Worm (Caenorhabditis elegans) whole organism, young adult: ENCODE measurements around the gene R11D1.3.

Experiments
- C17E4.6 ChIP-seq: fragments of 200-800 bp; sonication (Bioruptor generic); IDR thresholded peaks from 2 replicates; pipeline ENCODE4 v1.3.6; 2022; ENCODE audit warnings: missing genetic modification reagents, missing genetic modification characterization, missing compliant biosample characterization
- F22D6.2 ChIP-seq: sonication (generic microtip); optimal IDR thresholded peaks from 2 replicates; lab custom pipeline; 2016; ENCODE audit warnings: mild to moderate bottlenecking, missing genetic modification characterization, missing compliant biosample characterization
- F37B4.10 ChIP-seq: fragments of 200-800 bp; sonication (Bioruptor generic); IDR thresholded peaks from 2 replicates; pipeline ENCODE4 v1.3.6; 2022; ENCODE audit warnings: missing genetic modification characterization, missing compliant biosample characterization
- F57A8.1 ChIP-seq: fragments of 200-800 bp; sonication (Bioruptor generic); optimal IDR thresholded peaks from 2 replicates; lab custom pipeline; 2018; ENCODE audit warnings: mild to moderate bottlenecking, missing genetic modification characterization, moderate library complexity, missing compliant biosample characterization
- T26A5.8 ChIP-seq: sonication (generic microtip); optimal IDR thresholded peaks from 2 replicates; lab custom pipeline; 2016; ENCODE audit warnings: missing genetic modification characterization, missing compliant biosample characterization
- Y53F4B.3 ChIP-seq: fragments of 200-800 bp; sonication (Bioruptor generic); IDR thresholded peaks from 2 replicates; pipeline ENCODE4 v1.3.6; 2022; ENCODE audit warnings: missing genetic modification reagents, missing genetic modification characterization, missing compliant biosample characterization
- ama-1 ChIP-seq, 3 experiments: fragments of 150-350 bp in 1 of 3; sonication (generic microtip) in 2 of 3; optimal IDR thresholded peaks; 2 replicates each; lab custom pipeline; 2014 to 2018; ENCODE audit warnings: missing biosample characterization in 2 of 3, missing genetic modification characterization in 2 of 3, missing genetic modification reagents in 2 of 3
- athp-1 ChIP-seq: sonication (generic microtip); optimal IDR thresholded peaks from 2 replicates; lab custom pipeline; 2017; ENCODE audit warnings: mild to moderate bottlenecking, missing genetic modification characterization, missing compliant biosample characterization
- ceh-58 ChIP-seq: fragments of 200-800 bp; sonication (Bioruptor generic); IDR thresholded peaks from 2 replicates; pipeline ENCODE4 v1.3.6; 2022; ENCODE audit warnings: missing genetic modification characterization, missing compliant biosample characterization
- ceh-91 ChIP-seq: fragments of 200-800 bp; sonication (Bioruptor generic); IDR thresholded peaks from 2 replicates; pipeline ENCODE4 v1.3.6; 2022; ENCODE audit warnings: missing genetic modification reagents, missing genetic modification characterization, missing compliant biosample characterization
- die-1 ChIP-seq: sonication (generic microtip); optimal IDR thresholded peaks from 2 replicates; lab custom pipeline; 2016; ENCODE audit warnings: missing genotype, mild to moderate bottlenecking, missing genetic modification characterization, missing compliant biosample characterization
- dpff-1 ChIP-seq: sonication (generic microtip); optimal IDR thresholded peaks from 2 replicates; lab custom pipeline; 2017; ENCODE audit warnings: mild to moderate bottlenecking, missing genetic modification characterization, missing compliant biosample characterization
- dpl-1 ChIP-seq: fragments of 150-350 bp; optimal IDR thresholded peaks from 2 replicates; lab custom pipeline; 2014; ENCODE audit warnings: missing biosample characterization, missing genetic modification reagents, missing genetic modification characterization
- egl-18 ChIP-seq: fragments of 200-800 bp; sonication (Bioruptor generic); IDR thresholded peaks from 2 replicates; pipeline ENCODE4 v1.3.6; 2022; ENCODE audit warnings: missing genetic modification reagents, missing genetic modification characterization, missing compliant biosample characterization
- ekl-4 ChIP-seq: fragments of 200-800 bp; sonication (Bioruptor generic); IDR thresholded peaks from 2 replicates; pipeline ENCODE4 v1.3.6; 2022; ENCODE audit warnings: missing genetic modification reagents, missing genetic modification characterization, missing compliant biosample characterization
- fkh-3 ChIP-seq: sonication (generic microtip); optimal IDR thresholded peaks from 2 replicates; lab custom pipeline; 2016; ENCODE audit warnings: mild to moderate bottlenecking, missing genetic modification characterization, missing compliant biosample characterization
- hlh-12 ChIP-seq: sonication (generic microtip); optimal IDR thresholded peaks from 2 replicates; lab custom pipeline; 2016; ENCODE audit warnings: missing genetic modification characterization, missing compliant biosample characterization
- hlh-26 ChIP-seq: fragments of 200-800 bp; sonication (Bioruptor generic); conservative IDR thresholded peaks from 2 replicates; pipeline ENCODE4 v1.3.6; 2022; ENCODE audit warnings: missing genetic modification reagents, missing genetic modification characterization, missing compliant biosample characterization
- hmg-20 ChIP-seq: fragments of 200-800 bp; sonication (Bioruptor generic); IDR thresholded peaks from 2 replicates; pipeline ENCODE4 v1.3.6; 2022; ENCODE audit warnings: missing genetic modification reagents, missing genetic modification characterization, missing compliant biosample characterization
- let-526 ChIP-seq: fragments of 200-800 bp; sonication (Bioruptor generic); IDR thresholded peaks from 2 replicates; pipeline ENCODE4 v1.3.6; 2022; ENCODE audit warnings: missing genetic modification reagents, missing genetic modification characterization, missing compliant biosample characterization
- lin-26 ChIP-seq: fragments of 200-800 bp; sonication (Bioruptor generic); IDR thresholded peaks from 2 replicates; pipeline ENCODE4 v1.3.6; 2022; ENCODE audit warnings: missing genetic modification reagents, missing genetic modification characterization, missing compliant biosample characterization
- lin-40 ChIP-seq: sonication (generic microtip); optimal IDR thresholded peaks from 2 replicates; lab custom pipeline; 2016; ENCODE audit warnings: missing genetic modification characterization, mild to moderate bottlenecking, missing compliant biosample characterization, missing genotype, missing genetic modification reagents
- lsl-1 ChIP-seq: fragments of 200-800 bp; sonication (Bioruptor generic); optimal IDR thresholded peaks from 2 replicates; lab custom pipeline; 2018; ENCODE audit warnings: mild to moderate bottlenecking, missing genetic modification characterization, moderate library complexity, missing compliant biosample characterization
- lsy-27 ChIP-seq: sonication (generic microtip); optimal IDR thresholded peaks from 2 replicates; lab custom pipeline; 2017; ENCODE audit warnings: missing genetic modification characterization, mild to moderate bottlenecking, missing compliant biosample characterization, antibody characterized with exemption, missing genotype, borderline replicate concordance; ENCODE audit not compliant: insufficient read depth
- madf-6 ChIP-seq: fragments of 200-800 bp; sonication (Bioruptor generic); IDR thresholded peaks from 2 replicates; pipeline ENCODE4 v1.3.6; 2022; ENCODE audit warnings: missing genetic modification reagents, missing genetic modification characterization, missing compliant biosample characterization
- mcd-1 ChIP-seq: fragments of 200-800 bp; sonication (Bioruptor generic); IDR thresholded peaks from 2 replicates; pipeline ENCODE4 v1.3.6; 2022; ENCODE audit warnings: missing genetic modification reagents, missing genetic modification characterization, missing compliant biosample characterization
- mel-28 ChIP-seq: sonication (generic microtip); optimal IDR thresholded peaks from 2 replicates; lab custom pipeline; 2016; ENCODE audit warnings: borderline replicate concordance, mild to moderate bottlenecking, missing genetic modification characterization, missing compliant biosample characterization
- mes-4 ChIP-seq: sonication (generic microtip); optimal IDR thresholded peaks from 2 replicates; lab custom pipeline; 2016; ENCODE audit warnings: missing genotype, missing genetic modification characterization, missing compliant biosample characterization
- nhr-120 ChIP-seq: fragments of 200-800 bp; sonication (Bioruptor generic); IDR thresholded peaks from 2 replicates; pipeline ENCODE4 v1.3.6; 2022; ENCODE audit warnings: missing genetic modification characterization, missing compliant biosample characterization
- nhr-27 ChIP-seq: fragments of 200-800 bp; sonication (Bioruptor generic); optimal IDR thresholded peaks from 2 replicates; lab custom pipeline; 2018; ENCODE audit warnings: mild to moderate bottlenecking, missing genetic modification characterization, moderate library complexity, missing compliant biosample characterization
- nhr-80 ChIP-seq: sonication (generic microtip); optimal IDR thresholded peaks from 2 replicates; lab custom pipeline; 2016; ENCODE audit warnings: missing genetic modification characterization, missing compliant biosample characterization
- pbrm-1 ChIP-seq: fragments of 200-800 bp; sonication (Bioruptor generic); IDR thresholded peaks from 2 replicates; pipeline ENCODE4 v1.3.6; 2022; ENCODE audit warnings: missing genetic modification reagents, missing genetic modification characterization, missing compliant biosample characterization
- pha-4 ChIP-seq: fragments of 150-350 bp; sonication (generic microtip); optimal IDR thresholded peaks from 2 replicates; lab custom pipeline; 2014; ENCODE audit warnings: missing biosample characterization, missing genetic modification reagents, missing genetic modification characterization
- rcor-1 ChIP-seq: fragments of 200-800 bp; sonication (Bioruptor generic); IDR thresholded peaks from 2 replicates; pipeline ENCODE4 v1.3.6; 2022; ENCODE audit warnings: missing genetic modification reagents, missing genetic modification characterization, missing compliant biosample characterization
- snpc-1.3 ChIP-seq: sonication (generic microtip); optimal IDR thresholded peaks from 2 replicates; lab custom pipeline; 2017; ENCODE audit warnings: missing genetic modification characterization, mild to moderate bottlenecking, missing compliant biosample characterization, antibody characterized with exemption, moderate library complexity, missing genotype, missing genetic modification reagents; ENCODE audit not compliant: insufficient read depth
- somi-1 ChIP-seq: fragments of 200-800 bp; sonication (Bioruptor generic); optimal IDR thresholded peaks from 2 replicates; lab custom pipeline; 2018; ENCODE audit warnings: mild to moderate bottlenecking, missing genetic modification characterization, missing compliant biosample characterization
- tbx-9 ChIP-seq: sonication (generic microtip); optimal IDR thresholded peaks from 2 replicates; lab custom pipeline; 2016; ENCODE audit warnings: borderline replicate concordance, missing genetic modification characterization, inconsistent platforms, missing compliant biosample characterization
- ztf-3 ChIP-seq: fragments of 200-800 bp; sonication (Bioruptor generic); optimal IDR thresholded peaks from 2 replicates; lab custom pipeline; 2018; ENCODE audit warnings: mild to moderate bottlenecking, missing genetic modification characterization, missing compliant biosample characterization

The R11D1.3 gene

ce11 chrV:12736166-12736753, 24.4 kb upstream of the R11D1.3 start, which contains the start of gene cky-1:
Gene cky-1 (plus strand): TSS chrV:12736703.
- TF ChIP-seq hmg-20 (GFP tag; lab: Robert Waterston, UW) (no peak), dpff-1 (tag; lab: Kevin White, UChicago) (no peak), madf-6 (GFP tag; lab: Robert Waterston, UW) (no peak), ceh-58 (GFP tag; lab: Robert Waterston, UW) (no peak), nhr-120 (GFP tag; lab: Robert Waterston, UW) (no peak), F37B4.10 (GFP tag; lab: Robert Waterston, UW) (no peak), hlh-12 (tag; lab: Kevin White, UChicago) (no peak), pha-4 (tag; lab: Kevin White, UChicago) (no peak), F57A8.1 (GFP tag; lab: Kevin White, UChicago) (no peak), let-526 (GFP tag; lab: Robert Waterston, UW) (no peak), dpl-1 (GFP tag; lab: Kevin White, UChicago) (no peak), rcor-1 (GFP tag; lab: Robert Waterston, UW) (no peak)

ce11 chrV:12733465-12734248, 21.8 kb upstream of the R11D1.3 start, which contains the start of the genes dhs-21 and xbx-9:
Gene dhs-21 (minus strand): TSS chrV:12733645.
Gene xbx-9 (plus strand): TSS chrV:12734198.
- TF ChIP-seq lin-26 (GFP tag; lab: Robert Waterston, UW) (no peak), ekl-4 (GFP tag; lab: Robert Waterston, UW) (no peak), nhr-80 (tag; lab: Kevin White, UChicago) (peak; percentile 70), egl-18 (no peak), pbrm-1 (GFP tag; lab: Robert Waterston, UW) (no peak)

ce11 chrV:12732734-12733133, 20.8 kb upstream of the R11D1.3 start:
- TF ChIP-seq snpc-1.3 (tag; lab: Kevin White, UChicago) = no peak
- TF ChIP-seq nhr-80 (tag; lab: Kevin White, UChicago) = peak; percentile 5

- TF ChIP-seq lsy-27 (tag; lab: Kevin White, UChicago) (no peak), somi-1 (no peak), dpff-1 (tag; lab: Kevin White, UChicago) (no peak), nhr-27 (tag; lab: Kevin White, UChicago) (no peak), ceh-91 (GFP tag; lab: Robert Waterston, UW) (no peak), mcd-1 (GFP tag; lab: Robert Waterston, UW) (no peak), tbx-9 (tag; lab: Kevin White, UChicago) (no peak), fkh-3 (tag; lab: Kevin White, UChicago) (no peak), let-526 (GFP tag; lab: Robert Waterston, UW) (no peak)
Observed at ce11 chrV:12729220-12729619, 17.3 kb upstream of the R11D1.3 start, which contains the start of gene R11D1.10. Gene R11D1.10 (plus strand): TSS chrV:12729520.

ce11 chrV:12728062-12728665, 16.3 kb upstream of the R11D1.3 start, which contains the start of the genes rpl-28 and mrpl-49:
Gene rpl-28 (minus strand): TSS chrV:12728112.
Gene mrpl-49 (plus strand): TSS chrV:12728631.
- TF ChIP-seq ztf-3 (GFP tag; lab: Kevin White, UChicago) (no peak), Y53F4B.3 (GFP tag; lab: Robert Waterston, UW) (no peak), die-1 (tag; lab: Kevin White, UChicago) (no peak), lsl-1 (GFP tag; lab: Kevin White, UChicago) (peak; percentile 56), T26A5.8 (tag; lab: Kevin White, UChicago) (no peak), F22D6.2 (tag; lab: Kevin White, UChicago) (no peak), dpff-1 (tag; lab: Kevin White, UChicago) (no peak), lin-40 (tag; lab: Kevin White, UChicago) (peak; percentile 57), hlh-26 (GFP tag; lab: Robert Waterston, UW) (no peak), rcor-1 (GFP tag; lab: Robert Waterston, UW) (no peak), mes-4 (tag; lab: Kevin White, UChicago) (no peak), ama-1 (optimal IDR thresholded peaks at IDR 0.05; lab: Kevin White, UChicago) (no peak), ama-1 (GFP tag; optimal IDR thresholded peaks at IDR 0.05; lab: Kevin White, UChicago) (no peak), C17E4.6 (GFP tag; lab: Robert Waterston, UW) (no peak), athp-1 (no peak), mel-28 (no peak)
